Worm (Caenorhabditis elegans): Measurements from ENCODE around the gene Y50D4B.4.
A peak's percentile ranks its signal among the peaks of the same experiment; 100 is the strongest.

Y50D4B.4 gene

ce11 chrV:1112658-1113057 lies 20.2 kb downstream of the Y50D4B.4 start, which contains the start of gene Y50D4B.1:
Y50D4B.1 (plus strand) TSS chrV:1112958.
- TF ChIP-seq tra-4 (tag; optimal IDR thresholded peaks at IDR 0.05), result no peak
- no peak for TF ChIP-seq tbx-11 (GFP tag; IDR thresholded peaks at IDR 0.05)
- TF ChIP-seq tbx-37 (GFP tag; conservative IDR thresholded peaks at IDR 0.05), result no peak
- no peak for TF ChIP-seq hnd-1 (tag; optimal IDR thresholded peaks at IDR 0.05)
- TF ChIP-seq ets-7 (tag; optimal IDR thresholded peaks at IDR 0.05), result no peak
- no peak for TF ChIP-seq pes-1 (GFP tag; IDR thresholded peaks at IDR 0.05)

ce11 chrV:1120101-1120500 lies 27.6 kb downstream of the Y50D4B.4 start:
- TF ChIP-seq hmg-4 (GFP tag; optimal IDR thresholded peaks at IDR 0.05) (no peak), ceh-13 (GFP tag; optimal IDR thresholded peaks at IDR 0.05) (no peak), tbx-11 (GFP tag; IDR thresholded peaks at IDR 0.05) (no peak), hmbx-1 (tag; optimal IDR thresholded peaks at IDR 0.05) (no peak), aly-1 (tag; optimal IDR thresholded peaks at IDR 0.05) (no peak), pes-1 (GFP tag; IDR thresholded peaks at IDR 0.05) (no peak), tbx-37 (GFP tag; conservative IDR thresholded peaks at IDR 0.05) (no peak), B0310.2 (tag; optimal IDR thresholded peaks at IDR 0.05) (no peak), F13C5.2 (tag; optimal IDR thresholded peaks at IDR 0.05) (no peak), hnd-1 (tag; optimal IDR thresholded peaks at IDR 0.05) (no peak), ama-1 (optimal IDR thresholded peaks at IDR 0.05) (no peak), ets-7 (tag; optimal IDR thresholded peaks at IDR 0.05) (no peak), sea-1 (GFP tag; conservative IDR thresholded peaks at IDR 0.05) (no peak), ceh-36 (tag; optimal IDR thresholded peaks at IDR 0.05) (no peak), scrt-1 (GFP tag; IDR thresholded peaks at IDR 0.05) (no peak), tra-4 (tag; optimal IDR thresholded peaks at IDR 0.05) (no peak), flt-1 (GFP tag; IDR thresholded peaks at IDR 0.05) (no peak)

- TF ChIP-seq aly-1 (tag; optimal IDR thresholded peaks at IDR 0.05) (no peak), hmg-4 (GFP tag; optimal IDR thresholded peaks at IDR 0.05) (no peak), hmbx-1 (tag; optimal IDR thresholded peaks at IDR 0.05) (no peak), pes-1 (GFP tag; IDR thresholded peaks at IDR 0.05) (no peak), ets-7 (tag; optimal IDR thresholded peaks at IDR 0.05) (no peak), ceh-36 (tag; optimal IDR thresholded peaks at IDR 0.05) (no peak), ceh-13 (GFP tag; optimal IDR thresholded peaks at IDR 0.05) (no peak), flt-1 (GFP tag; IDR thresholded peaks at IDR 0.05) (no peak), hnd-1 (tag; optimal IDR thresholded peaks at IDR 0.05) (no peak), B0310.2 (tag; optimal IDR thresholded peaks at IDR 0.05) (no peak), ama-1 (optimal IDR thresholded peaks at IDR 0.05) (no peak), tbx-37 (GFP tag; conservative IDR thresholded peaks at IDR 0.05) (no peak), tra-4 (tag; optimal IDR thresholded peaks at IDR 0.05) (no peak), sea-1 (GFP tag; conservative IDR thresholded peaks at IDR 0.05) (no peak), F13C5.2 (tag; optimal IDR thresholded peaks at IDR 0.05) (no peak), scrt-1 (GFP tag; IDR thresholded peaks at IDR 0.05) (no peak), tbx-11 (GFP tag; IDR thresholded peaks at IDR 0.05) (no peak)
Measured at ce11 chrV:1131880-1132623, 39.6 kb downstream of the Y50D4B.4 start, which contains the start of gene W07B8.4. W07B8.4 (minus strand) TSS chrV:1131930.

- TF ChIP-seq hmg-4 (GFP tag; optimal IDR thresholded peaks at IDR 0.05) (no peak), hmbx-1 (tag; optimal IDR thresholded peaks at IDR 0.05) (no peak), ceh-13 (GFP tag; optimal IDR thresholded peaks at IDR 0.05) (no peak), aly-1 (tag; optimal IDR thresholded peaks at IDR 0.05) (no peak), tbx-37 (GFP tag; conservative IDR thresholded peaks at IDR 0.05) (no peak), tra-4 (tag; optimal IDR thresholded peaks at IDR 0.05) (no peak), F13C5.2 (tag; optimal IDR thresholded peaks at IDR 0.05) (no peak), B0310.2 (tag; optimal IDR thresholded peaks at IDR 0.05) (no peak), ama-1 (optimal IDR thresholded peaks at IDR 0.05) (no peak)
Measured at ce11 chrV:1133223-1133622, 40.8 kb downstream of the Y50D4B.4 start.

- TF ChIP-seq flt-1 (GFP tag; IDR thresholded peaks at IDR 0.05) (no peak), sea-1 (GFP tag; conservative IDR thresholded peaks at IDR 0.05) (no peak), ceh-36 (tag; optimal IDR thresholded peaks at IDR 0.05) (peak; percentile 60), tra-4 (tag; optimal IDR thresholded peaks at IDR 0.05) (no peak), hmbx-1 (tag; optimal IDR thresholded peaks at IDR 0.05) (no peak), pes-1 (GFP tag; IDR thresholded peaks at IDR 0.05) (no peak)
Measured at ce11 chrV:1133840-1134239, 41.4 kb downstream of the Y50D4B.4 start, which contains the start of gene cpr-5. cpr-5 (minus strand) TSS chrV:1134036.

- TF ChIP-seq hmg-4 (GFP tag; optimal IDR thresholded peaks at IDR 0.05), result no peak
- no peak for TF ChIP-seq tbx-11 (GFP tag; IDR thresholded peaks at IDR 0.05)
- TF ChIP-seq pes-1 (GFP tag; IDR thresholded peaks at IDR 0.05), result no peak
- no peak for TF ChIP-seq ceh-36 (tag; optimal IDR thresholded peaks at IDR 0.05)
- TF ChIP-seq ceh-13 (GFP tag; optimal IDR thresholded peaks at IDR 0.05), result no peak
- no peak for TF ChIP-seq scrt-1 (GFP tag; IDR thresholded peaks at IDR 0.05)
- no peak for TF ChIP-seq aly-1 (tag; optimal IDR thresholded peaks at IDR 0.05)
- TF ChIP-seq sea-1 (GFP tag; conservative IDR thresholded peaks at IDR 0.05), result no peak
- TF ChIP-seq ets-7 (tag; optimal IDR thresholded peaks at IDR 0.05), result no peak
- TF ChIP-seq flt-1 (GFP tag; IDR thresholded peaks at IDR 0.05), result no peak
- no peak for TF ChIP-seq F13C5.2 (tag; optimal IDR thresholded peaks at IDR 0.05)
- no peak for TF ChIP-seq hnd-1 (tag; optimal IDR thresholded peaks at IDR 0.05)
- no peak for TF ChIP-seq tra-4 (tag; optimal IDR thresholded peaks at IDR 0.05)
- TF ChIP-seq hmbx-1 (tag; optimal IDR thresholded peaks at IDR 0.05), result no peak
- TF ChIP-seq ama-1 (optimal IDR thresholded peaks at IDR 0.05), result no peak
- no peak for TF ChIP-seq tbx-37 (GFP tag; conservative IDR thresholded peaks at IDR 0.05)
- TF ChIP-seq B0310.2 (tag; optimal IDR thresholded peaks at IDR 0.05), result no peak
Measured at ce11 chrV:1134302-1134701, 41.8 kb downstream of the Y50D4B.4 start, which contains the start of gene cpr-8. cpr-8 (plus strand) TSS chrV:1134602.

ce11 chrV:1140806-1141205 lies 48.3 kb downstream of the Y50D4B.4 start:
- TF ChIP-seq ceh-36 (tag; optimal IDR thresholded peaks at IDR 0.05) (peak; percentile 70), B0310.2 (tag; optimal IDR thresholded peaks at IDR 0.05) (no peak)

Measured in whole organism, early embryonic.